Fruit fly (Drosophila melanogaster): Measurements from ENCODE around the gene CG40045.

DNA sequence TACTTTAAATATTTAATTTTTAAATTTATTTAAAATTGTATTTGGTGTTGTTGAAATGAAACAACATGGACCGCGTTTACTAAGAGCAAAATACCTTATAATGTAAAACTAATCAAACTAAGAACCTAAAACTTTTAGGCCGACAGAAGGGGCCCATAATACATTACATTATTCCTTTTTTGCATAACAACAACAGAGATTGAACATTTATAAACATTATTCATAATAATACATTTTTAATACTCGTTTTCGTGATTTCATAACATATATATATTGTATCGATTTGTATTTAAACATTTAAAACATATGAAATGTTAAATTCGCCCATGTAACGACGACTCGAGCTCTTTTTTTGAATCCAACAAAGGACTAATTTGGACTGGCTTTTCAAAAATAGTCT is 42.0 kb upstream of the CG40045 start, which contains the start of gene CG40470:
- TF ChIP-seq Ets98B (GFP tag; IDR thresholded peaks at IDR 0.05): no peak
- TF ChIP-seq CG12605 (GFP tag; IDR thresholded peaks at IDR 0.05): no peak
